Worm (Caenorhabditis elegans) whole organism, L4 larva: ENCODE data around the gene nhx-2.

ENCODE experiments used
- F10B5.3 ChIP-seq: sonication (generic microtip); optimal IDR thresholded peaks from 2 replicates; lab custom pipeline; 2016; ENCODE audit warnings: mild to moderate bottlenecking, missing genetic modification characterization, missing compliant biosample characterization
- F49E8.2 ChIP-seq: sonication (generic microtip); optimal IDR thresholded peaks from 2 replicates; lab custom pipeline; 2016; ENCODE audit warnings: missing compliant biosample characterization, mild to moderate bottlenecking, missing genetic modification characterization, borderline replicate concordance
- Y105C5A.15 ChIP-seq: fragments of 200-800 bp; sonication (Bioruptor generic); IDR thresholded peaks from 2 replicates; pipeline ENCODE4 v1.3.6; 2022; ENCODE audit warnings: missing genetic modification characterization, missing compliant biosample characterization
- Y48G9A.11 ChIP-seq: fragments of 200-800 bp; sonication (Bioruptor generic); IDR thresholded peaks from 2 replicates; pipeline ENCODE4 v1.3.6; 2022; ENCODE audit warnings: missing genetic modification reagents, missing genetic modification characterization, missing compliant biosample characterization
- ZK337.2 ChIP-seq: fragments of 200-800 bp; sonication (Bioruptor generic); IDR thresholded peaks from 2 replicates; pipeline ENCODE4 v1.3.6; 2022; ENCODE audit warnings: missing genetic modification reagents, missing genetic modification characterization, missing compliant biosample characterization
- ZK546.5 ChIP-seq, 2 experiments: sonication (generic microtip); optimal IDR thresholded peaks; 2 replicates each; lab custom pipeline; 2017; ENCODE audit warnings: missing biosample characterization in 2 of 2, missing genetic modification characterization in 2 of 2
- aha-1 ChIP-seq: fragments of 150-350 bp; peaks from one replicate; lab custom pipeline; 2014; ENCODE audit warnings: missing biosample characterization, missing genetic modification characterization
- aly-2 ChIP-seq: sonication (generic microtip); optimal IDR thresholded peaks from 2 replicates; lab custom pipeline; 2018; ENCODE audit warnings: missing biosample characterization, missing genetic modification characterization
- attf-4 ChIP-seq: sonication (generic microtip); optimal IDR thresholded peaks from 3 replicates; lab custom pipeline; 2017; ENCODE audit warnings: missing biosample characterization, missing genetic modification characterization
- ceh-20 ChIP-seq: fragments of 200-800 bp; sonication (Bioruptor generic); IDR thresholded peaks from 2 replicates; pipeline ENCODE4 v1.3.6; 2022; ENCODE audit warnings: missing genetic modification reagents, missing genetic modification characterization, missing compliant biosample characterization
- ceh-44 ChIP-seq: fragments of 200-800 bp; sonication (Bioruptor generic); IDR thresholded peaks from 2 replicates; pipeline ENCODE4 v1.3.6; 2022; ENCODE audit warnings: missing genetic modification reagents, missing genetic modification characterization, missing compliant biosample characterization
- daf-16 ChIP-seq, 3 experiments: sonication (generic microtip); optimal IDR thresholded peaks; 2 replicates each; lab custom pipeline; 2016 to 2017; ENCODE audit warnings: missing genetic modification characterization in 3 of 3, missing genetic modification reagents in 3 of 3, mild to moderate bottlenecking in 2 of 3, missing compliant biosample characterization in 2 of 3, missing biosample characterization in 1 of 3, moderate library complexity in 1 of 3
- dmd-6 ChIP-seq: fragments of 200-800 bp; sonication (Bioruptor generic); IDR thresholded peaks from 2 replicates; pipeline ENCODE4 v1.3.6; 2022; ENCODE audit warnings: missing genetic modification reagents, missing genetic modification characterization, missing compliant biosample characterization
- dmd-8 ChIP-seq: fragments of 200-800 bp; sonication (Bioruptor generic); IDR thresholded peaks from 2 replicates; pipeline ENCODE4 v1.3.6; 2022; ENCODE audit warnings: missing genetic modification characterization, missing compliant biosample characterization
- dmd-9 ChIP-seq: fragments of 200-800 bp; sonication (Bioruptor generic); IDR thresholded peaks from 2 replicates; pipeline ENCODE4 v1.3.6; 2022; ENCODE audit warnings: missing genetic modification reagents, missing genetic modification characterization, missing compliant biosample characterization
- dpl-1 ChIP-seq: fragments of 150-350 bp; optimal IDR thresholded peaks from 2 replicates; lab custom pipeline; 2014; ENCODE audit warnings: missing biosample characterization, missing genetic modification reagents, missing genetic modification characterization
- dve-1 ChIP-seq: sonication (generic microtip); optimal IDR thresholded peaks from 2 replicates; lab custom pipeline; 2017; ENCODE audit warnings: antibody characterized with exemption, mild to moderate bottlenecking, missing genetic modification characterization, missing compliant biosample characterization; ENCODE audit not compliant: insufficient read depth
- egl-43 ChIP-seq: fragments of 200-800 bp; sonication (Bioruptor generic); IDR thresholded peaks from 2 replicates; pipeline ENCODE4 v1.3.6; 2022; ENCODE audit warnings: missing genetic modification reagents, missing genetic modification characterization, missing compliant biosample characterization
- fos-1 ChIP-seq: fragments of 150-350 bp; optimal IDR thresholded peaks from 2 replicates; lab custom pipeline; 2014; ENCODE audit warnings: missing biosample characterization, missing genetic modification characterization
- gei-8 ChIP-seq: fragments of 200-800 bp; sonication (Bioruptor generic); optimal IDR thresholded peaks from 2 replicates; lab custom pipeline; 2018; ENCODE audit warnings: mild to moderate bottlenecking, missing genetic modification characterization, missing compliant biosample characterization
- hlh-11 ChIP-seq: fragments of 200-800 bp; sonication (Bioruptor generic); optimal IDR thresholded peaks from 2 replicates; lab custom pipeline; 2018; ENCODE audit warnings: mild to moderate bottlenecking, missing genetic modification characterization, missing compliant biosample characterization
- hlh-30 ChIP-seq: sonication (generic microtip); optimal IDR thresholded peaks from 2 replicates; lab custom pipeline; 2017; ENCODE audit warnings: antibody characterized with exemption, mild to moderate bottlenecking, missing genetic modification characterization, missing compliant biosample characterization; ENCODE audit not compliant: insufficient read depth
- lin-13 ChIP-seq: fragments of 150-350 bp; optimal IDR thresholded peaks from 2 replicates; lab custom pipeline; 2014; ENCODE audit warnings: missing biosample characterization, missing genetic modification reagents, missing genetic modification characterization
- lin-29 ChIP-seq: fragments of 200-800 bp; sonication (Bioruptor generic); IDR thresholded peaks from 2 replicates; pipeline ENCODE4 v1.3.6; 2022; ENCODE audit warnings: missing genetic modification reagents, missing genetic modification characterization, missing compliant biosample characterization
- lin-38 ChIP-seq: fragments of 200-800 bp; sonication (Bioruptor generic); IDR thresholded peaks from 2 replicates; pipeline ENCODE4 v1.3.6; 2022; ENCODE audit warnings: missing genetic modification reagents, missing genetic modification characterization, missing compliant biosample characterization
- lin-39 ChIP-seq: fragments of 150-350 bp; optimal IDR thresholded peaks from 2 replicates; lab custom pipeline; 2014; ENCODE audit warnings: missing biosample characterization, missing genetic modification reagents, missing genetic modification characterization
- lsy-2 ChIP-seq, 2 experiments: fragments of 150-350 bp in 1 of 2; sonication (generic microtip) in 1 of 2; optimal IDR thresholded peaks; 2 replicates each; lab custom pipeline; 2014 to 2017; ENCODE audit warnings: missing biosample characterization in 2 of 2, missing genetic modification characterization in 2 of 2
- madf-5 ChIP-seq, 2 experiments: fragments of 200-800 bp; sonication (Bioruptor generic); IDR thresholded peaks; 2 replicates each; pipeline ENCODE4 v1.3.6; 2022; ENCODE audit warnings: missing compliant biosample characterization in 2 of 2, missing genetic modification characterization in 2 of 2
- mdl-1 ChIP-seq, 2 experiments: fragments of 150-350 bp in 1 of 2; sonication (generic microtip) in 1 of 2; optimal IDR thresholded peaks; 2 replicates each; lab custom pipeline; 2014 to 2017; ENCODE audit warnings: missing biosample characterization in 2 of 2, missing genetic modification characterization in 2 of 2
- mdt-29 ChIP-seq: fragments of 200-800 bp; sonication (Bioruptor generic); IDR thresholded peaks from 2 replicates; pipeline ENCODE4 v1.3.6; 2022; ENCODE audit warnings: missing genetic modification reagents, missing genetic modification characterization, missing compliant biosample characterization
- mxl-2 ChIP-seq: fragments of 200-800 bp; sonication (Bioruptor generic); conservative IDR thresholded peaks from 2 replicates; pipeline ENCODE4 v1.3.6; 2022; ENCODE audit warnings: missing genetic modification reagents, missing genetic modification characterization, missing compliant biosample characterization
- nhr-102 ChIP-seq: sonication (generic microtip); optimal IDR thresholded peaks from 2 replicates; lab custom pipeline; 2016; ENCODE audit warnings: mild to moderate bottlenecking, missing genetic modification characterization, moderate library complexity, missing compliant biosample characterization
- nhr-111 ChIP-seq: fragments of 200-800 bp; sonication (Bioruptor generic); optimal IDR thresholded peaks from 2 replicates; lab custom pipeline; 2018; ENCODE audit warnings: mild to moderate bottlenecking, missing genetic modification characterization, missing compliant biosample characterization
- nhr-28 ChIP-seq: fragments of 150-350 bp; optimal IDR thresholded peaks from 2 replicates; lab custom pipeline; 2014; ENCODE audit warnings: missing biosample characterization, missing genetic modification characterization
- nhr-41 ChIP-seq: fragments of 200-800 bp; sonication (Bioruptor generic); IDR thresholded peaks from 2 replicates; pipeline ENCODE4 v1.3.6; 2022; ENCODE audit warnings: missing genetic modification reagents, missing genetic modification characterization, missing compliant biosample characterization
- nhr-77 ChIP-seq: fragments of 150-350 bp; optimal IDR thresholded peaks from 2 replicates; lab custom pipeline; 2014; ENCODE audit warnings: missing biosample characterization, missing genetic modification characterization
- php-3 ChIP-seq: fragments of 200-800 bp; sonication (Bioruptor generic); IDR thresholded peaks from 2 replicates; pipeline ENCODE4 v1.3.6; 2022; ENCODE audit warnings: missing genetic modification reagents, missing genetic modification characterization, missing compliant biosample characterization
- pqm-1 ChIP-seq: sonication (generic microtip); optimal IDR thresholded peaks from 2 replicates; lab custom pipeline; 2017; ENCODE audit warnings: missing biosample characterization, missing genetic modification characterization
- saeg-2 ChIP-seq: fragments of 200-800 bp; sonication (Bioruptor generic); IDR thresholded peaks from 2 replicates; pipeline ENCODE4 v1.3.6; 2022; ENCODE audit warnings: missing genetic modification reagents, missing genetic modification characterization, missing compliant biosample characterization
- spr-1 ChIP-seq: sonication (generic microtip); optimal IDR thresholded peaks from 2 replicates; lab custom pipeline; 2016; ENCODE audit warnings: mild to moderate bottlenecking, missing genetic modification characterization, missing compliant biosample characterization
- tra-1 ChIP-seq: fragments of 200-800 bp; sonication (Bioruptor generic); IDR thresholded peaks from 2 replicates; pipeline ENCODE4 v1.3.6; 2022; ENCODE audit warnings: missing genetic modification reagents, missing genetic modification characterization, missing compliant biosample characterization
- unc-62 ChIP-seq, 3 experiments: fragments of 150-350 bp in 1 of 3; sonication (generic microtip); optimal IDR thresholded peaks in 2 of 3; peaks in 1 of 3; 1 replicate in 1 of 3; 2 replicates in 2 of 3; lab custom pipeline; 2014 to 2017; ENCODE audit warnings: missing biosample characterization in 3 of 3, missing genetic modification characterization in 3 of 3, missing genetic modification reagents in 3 of 3, missing genotype in 1 of 3
- vab-7 ChIP-seq: fragments of 200-800 bp; sonication (Bioruptor generic); IDR thresholded peaks from 2 replicates; pipeline ENCODE4 v1.3.6; 2022; ENCODE audit warnings: missing genetic modification reagents, missing genetic modification characterization, missing compliant biosample characterization
- zag-1 ChIP-seq: fragments of 150-350 bp; optimal IDR thresholded peaks from 2 replicates; lab custom pipeline; 2014; ENCODE audit warnings: missing biosample characterization, missing genetic modification characterization
- zfp-2 ChIP-seq: sonication (generic microtip); optimal IDR thresholded peaks from 2 replicates; lab custom pipeline; 2016; ENCODE audit warnings: mild to moderate bottlenecking, missing genetic modification characterization, missing compliant biosample characterization
- zip-2 ChIP-seq: fragments of 150-350 bp; optimal IDR thresholded peaks from 2 replicates; lab custom pipeline; 2014; ENCODE audit warnings: missing biosample characterization, missing genetic modification characterization
- ztf-7 ChIP-seq: fragments of 150-350 bp; optimal IDR thresholded peaks from 2 replicates; lab custom pipeline; 2014; ENCODE audit warnings: missing biosample characterization, missing genetic modification characterization

nhx-2 gene

DNA sequence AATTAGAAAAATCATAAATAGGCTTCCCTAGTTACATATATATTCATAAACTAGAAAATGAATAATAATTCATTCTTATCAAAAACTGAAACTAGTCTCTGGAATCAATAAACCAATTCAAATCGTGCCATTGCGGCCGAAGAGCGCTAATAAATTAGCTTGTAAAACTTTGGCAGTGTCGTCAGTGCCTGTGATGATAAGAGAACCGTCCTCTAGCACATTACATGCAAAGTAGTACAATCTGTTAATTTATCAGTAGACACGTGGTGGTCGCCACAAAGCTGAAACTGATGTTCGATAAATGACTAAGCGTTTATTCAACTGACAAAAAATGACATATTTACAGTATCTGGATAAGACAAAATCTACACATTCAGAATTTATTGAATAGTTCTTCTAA lies 1.9 kb upstream of the nhx-2 start (continued):
- TF ChIP-seq lin-29 (GFP tag; lab: Robert Waterston, UW) (no peak), vab-7 (GFP tag; lab: Robert Waterston, UW) (no peak), nhr-28 (tag; lab: Kevin White, UChicago) (peak; percentile 60), ceh-20 (GFP tag; lab: Robert Waterston, UW) (peak; percentile 82), daf-16 (GFP tag; optimal IDR thresholded peaks at IDR 0.05; lab: Kevin White, UChicago) (no peak), daf-16 (tag; optimal IDR thresholded peaks at IDR 0.05; lab: Kevin White, UChicago) (peak; percentile 66), hlh-11 (tag; lab: Kevin White, UChicago) (peak; percentile 82), unc-62 (GFP tag; optimal IDR thresholded peaks at IDR 0.05 in 1 of 2; lab: Kevin White, UChicago) (peak in 1 of 2 experiments; percentile 26), unc-62 (tag; optimal IDR thresholded peaks at IDR 0.05; lab: Kevin White, UChicago) (no peak), tra-1 (GFP tag; lab: Robert Waterston, UW) (peak; percentile 76), F49E8.2 (tag; lab: Kevin White, UChicago) (no peak), hlh-30 (tag; lab: Kevin White, UChicago) (peak; percentile 17), lsy-2 (tag; optimal IDR thresholded peaks at IDR 0.05; lab: Kevin White, UChicago) (peak in 1 of 2 experiments; percentile 11), nhr-111 (GFP tag; lab: Kevin White, UChicago) (no peak), zip-2 (no peak), ZK337.2 (GFP tag; lab: Robert Waterston, UW) (no peak), nhr-77 (tag; lab: Kevin White, UChicago) (peak; percentile 21), php-3 (GFP tag; lab: Robert Waterston, UW) (peak; percentile 98), mdl-1 (tag; optimal IDR thresholded peaks at IDR 0.05; lab: Kevin White, UChicago) (peak in 1 of 2 experiments; percentile 61), dmd-8 (GFP tag; lab: Robert Waterston, UW) (no peak)

DNA sequence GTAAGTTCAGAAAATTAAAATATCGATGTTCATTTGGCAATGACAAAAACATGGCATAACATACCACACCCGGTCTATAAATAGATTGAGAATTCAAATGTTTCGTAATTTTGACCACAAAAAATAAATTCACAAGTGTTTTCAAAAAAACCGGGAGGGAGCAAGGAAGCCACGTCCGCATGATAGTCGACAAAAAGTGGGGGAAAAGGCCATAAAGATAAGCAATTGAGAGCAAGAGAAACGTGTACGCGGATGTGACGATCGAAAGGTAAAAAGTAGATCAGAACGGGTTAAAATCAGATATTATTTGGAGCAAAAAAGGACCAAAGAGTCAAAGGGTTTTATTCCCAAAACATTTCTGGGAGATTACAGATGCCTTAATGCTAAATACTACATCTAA lies 988 bp upstream of the nhx-2 start:
- TF ChIP-seq ceh-20 (GFP tag; lab: Robert Waterston, UW) = no peak
- TF ChIP-seq spr-1 (tag; lab: Kevin White, UChicago) = no peak
- no peak for TF ChIP-seq F10B5.3 (tag; lab: Kevin White, UChicago)
- no peak for TF ChIP-seq ZK546.5 (tag; optimal IDR thresholded peaks at IDR 0.05; lab: Kevin White, UChicago)
- peak; percentile 69 for TF ChIP-seq php-3 (GFP tag; lab: Robert Waterston, UW)
- peak; percentile 54; the same call in 1 of the 2 replicates for TF ChIP-seq dmd-6 (GFP tag; lab: Robert Waterston, UW)
- TF ChIP-seq lin-29 (GFP tag; lab: Robert Waterston, UW) = no peak
- no peak for TF ChIP-seq hlh-30 (tag; lab: Kevin White, UChicago)
- no peak for TF ChIP-seq nhr-102
- TF ChIP-seq lin-39 (tag; lab: Kevin White, UChicago) = no peak
- no peak for TF ChIP-seq egl-43 (GFP tag; lab: Robert Waterston, UW)
- no peak for TF ChIP-seq lin-38 (GFP tag; lab: Robert Waterston, UW)
- TF ChIP-seq mdl-1 (tag; optimal IDR thresholded peaks at IDR 0.05; lab: Kevin White, UChicago) = peak in 1 of 2 experiments; percentile 17
- no peak for TF ChIP-seq vab-7 (GFP tag; lab: Robert Waterston, UW)
- no peak for TF ChIP-seq aha-1 (tag; lab: Kevin White, UChicago)
- no peak for TF ChIP-seq Y48G9A.11 (GFP tag; lab: Robert Waterston, UW)
- no peak for TF ChIP-seq ZK337.2 (GFP tag; lab: Robert Waterston, UW)
- TF ChIP-seq lin-13 = no peak
- TF ChIP-seq ceh-44 (GFP tag; lab: Robert Waterston, UW) = no peak
- TF ChIP-seq saeg-2 = no peak
- TF ChIP-seq nhr-77 (tag; lab: Kevin White, UChicago) = peak; percentile 37
- no peak for TF ChIP-seq Y105C5A.15 (GFP tag; lab: Robert Waterston, UW)
- no peak for TF ChIP-seq zfp-2 (tag; lab: Kevin White, UChicago)
- no peak for TF ChIP-seq mdt-29
- TF ChIP-seq gei-8 (GFP tag; lab: Kevin White, UChicago) = no peak
- TF ChIP-seq pqm-1 (tag; lab: Kevin White, UChicago) = peak; percentile 81
- TF ChIP-seq dmd-9 (GFP tag; lab: Robert Waterston, UW) = no peak
- TF ChIP-seq aly-2 (tag; lab: Kevin White, UChicago) = no peak
- no peak for TF ChIP-seq dpl-1 (GFP tag; lab: Kevin White, UChicago)
- TF ChIP-seq F49E8.2 (tag; lab: Kevin White, UChicago) = no peak
- no peak for TF ChIP-seq ztf-7 (tag; lab: Kevin White, UChicago)
- TF ChIP-seq fos-1 = no peak
- TF ChIP-seq zag-1 (tag; lab: Kevin White, UChicago) = no peak
- no peak for TF ChIP-seq attf-4 (tag; lab: Kevin White, UChicago)
- peak; percentile 62 for TF ChIP-seq dve-1 (tag; lab: Kevin White, UChicago)
- no peak for TF ChIP-seq nhr-41 (GFP tag; lab: Robert Waterston, UW)
- no peak for TF ChIP-seq madf-5 (GFP tag; IDR thresholded peaks at IDR 0.05; lab: Robert Waterston, UW)
- TF ChIP-seq mxl-2 = no peak
